Worm (Caenorhabditis elegans): Measurements from ENCODE around the gene srw-130.

DNA sequence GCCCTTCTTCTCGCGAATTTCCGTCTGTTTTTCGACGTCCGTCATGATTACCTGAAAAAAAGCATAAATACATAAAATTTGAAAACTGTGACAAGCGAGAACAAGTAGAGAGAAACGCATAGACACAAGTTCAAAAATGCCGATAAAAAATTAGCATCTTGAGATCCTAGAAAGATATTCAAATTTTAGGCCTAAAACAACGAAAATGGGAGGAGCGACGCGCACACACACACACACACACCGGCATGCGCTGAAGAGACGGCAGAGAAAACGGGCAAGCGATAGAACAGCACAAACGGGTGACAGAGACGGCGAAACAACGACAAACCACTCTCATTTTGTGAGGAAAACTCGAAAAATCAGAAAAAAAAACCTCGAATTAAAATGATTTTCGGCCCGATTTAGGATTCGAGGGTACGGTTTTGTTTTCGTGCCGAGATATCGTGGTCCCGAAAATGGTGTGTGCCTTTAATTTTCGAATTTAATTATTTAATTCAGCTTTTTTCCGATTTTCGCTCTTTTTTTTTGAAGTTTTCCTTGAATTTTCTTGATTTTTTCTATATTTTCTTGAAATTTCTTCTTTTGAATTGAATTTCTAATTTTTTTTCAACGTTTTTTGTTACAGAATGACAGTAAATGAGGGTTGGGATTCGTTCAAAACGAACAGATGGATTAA, 37.5 kb upstream of the srw-130 start, which contains the start of the genes rpl-11.1 and T22F3.2:
- TF ChIP-seq ama-1 (optimal IDR thresholded peaks at IDR 0.05) = no peak
- no peak for TF ChIP-seq ttx-3 (tag; optimal IDR thresholded peaks at IDR 0.05)
- no peak for TF ChIP-seq ets-4 (tag; optimal IDR thresholded peaks at IDR 0.05)
- no peak for TF ChIP-seq sdc-2 (tag; optimal IDR thresholded peaks at IDR 0.05)
- TF ChIP-seq elt-2 (tag; optimal IDR thresholded peaks at IDR 0.05) = no peak
- no peak for TF ChIP-seq odd-2 (tag; optimal IDR thresholded peaks at IDR 0.05)
- TF ChIP-seq ceh-48 (tag; optimal IDR thresholded peaks at IDR 0.05) = no peak
- TF ChIP-seq ceh-30 (tag; optimal IDR thresholded peaks at IDR 0.05) = no peak
- TF ChIP-seq fax-1 (tag; optimal IDR thresholded peaks at IDR 0.05) = no peak
